Worm (Caenorhabditis elegans) whole organism, L1 larva: ENCODE data around the gene T08B6.1.

Experiments used
- C16A3.4 ChIP-seq: fragments of 150-350 bp; optimal IDR thresholded peaks from 2 replicates; lab custom pipeline; 2014; ENCODE audit warnings: missing biosample characterization, missing genetic modification characterization
- F16B12.6 ChIP-seq: fragments of 150-350 bp; optimal IDR thresholded peaks from 2 replicates; lab custom pipeline; 2014; ENCODE audit warnings: missing biosample characterization, missing genetic modification characterization
- Y116A8C.19 ChIP-seq: sonication (generic microtip); optimal IDR thresholded peaks from 2 replicates; lab custom pipeline; 2016; ENCODE audit warnings: missing compliant biosample characterization, missing genetic modification characterization, borderline replicate concordance
- alr-1 ChIP-seq: fragments of 200-800 bp; sonication (Bioruptor generic); optimal IDR thresholded peaks from 2 replicates; lab custom pipeline; 2018; ENCODE audit warnings: borderline replicate concordance, mild to moderate bottlenecking, missing genetic modification characterization, missing compliant biosample characterization
- ama-1 ChIP-seq: fragments of 150-350 bp; optimal IDR thresholded peaks from 2 replicates; lab custom pipeline; 2014
- ceh-63 ChIP-seq: fragments of 200-800 bp; sonication (Bioruptor generic); optimal IDR thresholded peaks from 2 replicates; lab custom pipeline; 2018; ENCODE audit warnings: mild to moderate bottlenecking, missing genetic modification characterization, missing compliant biosample characterization
- ceh-82 ChIP-seq, 3 experiments: fragments of 150-350 bp in 1 of 3; sonication (generic microtip) in 2 of 3; optimal IDR thresholded peaks; 2 replicates each; lab custom pipeline; 2014 to 2017; ENCODE audit warnings: missing biosample characterization in 3 of 3, missing genetic modification characterization in 3 of 3
- dpl-1 ChIP-seq, 3 experiments: fragments of 150-350 bp in 2 of 3; sonication (generic microtip) in 1 of 3; optimal IDR thresholded peaks; 2 replicates each; lab custom pipeline; 2014 to 2017; ENCODE audit warnings: missing biosample characterization in 3 of 3, missing genetic modification characterization in 3 of 3, missing genetic modification reagents in 3 of 3
- dsc-1 ChIP-seq: sonication (generic microtip); optimal IDR thresholded peaks from 2 replicates; lab custom pipeline; 2016; ENCODE audit warnings: mild to moderate bottlenecking, missing genetic modification characterization, missing compliant biosample characterization
- efl-1 ChIP-seq, 4 experiments: fragments of 150-350 bp; optimal IDR thresholded peaks in 3 of 4; peaks in 1 of 4; 1 replicate in 1 of 4; 2 replicates in 3 of 4; lab custom pipeline; 2014; ENCODE audit warnings: missing biosample characterization in 2 of 4, missing genetic modification characterization in 2 of 4, missing genetic modification reagents in 2 of 4
- efl-3 ChIP-seq: fragments of 200-800 bp; sonication (Bioruptor generic); optimal IDR thresholded peaks from 2 replicates; lab custom pipeline; 2018; ENCODE audit warnings: mild to moderate bottlenecking, missing genetic modification characterization, missing compliant biosample characterization
- egl-13 ChIP-seq: sonication (generic microtip); optimal IDR thresholded peaks from 2 replicates; lab custom pipeline; 2016; ENCODE audit warnings: missing genotype, missing genetic modification reagents, missing genetic modification characterization, missing compliant biosample characterization
- elt-3 ChIP-seq, 6 experiments: fragments of 150-350 bp in 1 of 6; sonication (generic microtip); optimal IDR thresholded peaks; 2 replicates each; lab custom pipeline; 2017 to 2018; ENCODE audit warnings: missing biosample characterization in 6 of 6, missing genetic modification characterization in 6 of 6, inconsistent platforms in 1 of 6
- fkh-10 ChIP-seq: sonication (generic microtip); optimal IDR thresholded peaks from 2 replicates; lab custom pipeline; 2017; ENCODE audit warnings: missing biosample characterization, missing genetic modification reagents, missing genetic modification characterization
- fkh-4 ChIP-seq: sonication (generic microtip); optimal IDR thresholded peaks from 2 replicates; lab custom pipeline; 2016; ENCODE audit warnings: missing compliant biosample characterization, missing genetic modification characterization, borderline replicate concordance
- fkh-8 ChIP-seq: sonication (generic microtip); optimal IDR thresholded peaks from 2 replicates; lab custom pipeline; 2016; ENCODE audit warnings: mild to moderate bottlenecking, missing genetic modification characterization, missing compliant biosample characterization
- fos-1 ChIP-seq: fragments of 150-350 bp; optimal IDR thresholded peaks from 2 replicates; lab custom pipeline; 2014; ENCODE audit warnings: missing biosample characterization, missing genetic modification characterization
- grh-1 ChIP-seq: fragments of 200-800 bp; sonication (Bioruptor generic); IDR thresholded peaks from 2 replicates; pipeline ENCODE4 v1.3.6; 2022; ENCODE audit warnings: missing genetic modification reagents, missing genetic modification characterization, missing compliant biosample characterization
- irx-1 ChIP-seq: sonication (generic microtip); optimal IDR thresholded peaks from 2 replicates; lab custom pipeline; 2016; ENCODE audit warnings: missing genetic modification characterization, missing compliant biosample characterization
- isw-1 ChIP-seq: fragments of 200-800 bp; sonication (Bioruptor generic); IDR thresholded peaks from 2 replicates; pipeline ENCODE4 v1.3.6; 2022; ENCODE audit warnings: missing genetic modification characterization, missing compliant biosample characterization
- jun-1 ChIP-seq: fragments of 150-350 bp; optimal IDR thresholded peaks from 2 replicates; lab custom pipeline; 2014; ENCODE audit warnings: missing biosample characterization, missing genetic modification reagents, missing genetic modification characterization
- lin-39 ChIP-seq: fragments of 150-350 bp; optimal IDR thresholded peaks from 2 replicates; lab custom pipeline; 2014; ENCODE audit warnings: missing biosample characterization, missing genetic modification reagents, missing genetic modification characterization
- mab-9 ChIP-seq: fragments of 200-800 bp; sonication (Bioruptor generic); IDR thresholded peaks from 2 replicates; pipeline ENCODE4 v1.3.6; 2022; ENCODE audit warnings: missing genetic modification reagents, missing genetic modification characterization, missing compliant biosample characterization
- mdl-1 ChIP-seq, 2 experiments: fragments of 150-350 bp; optimal IDR thresholded peaks; 2 replicates each; lab custom pipeline; 2014 to 2017; ENCODE audit warnings: missing biosample characterization in 2 of 2, missing genetic modification characterization in 2 of 2, inconsistent platforms in 1 of 2
- mep-1 ChIP-seq: fragments of 150-350 bp; optimal IDR thresholded peaks from 2 replicates; lab custom pipeline; 2014; ENCODE audit warnings: missing biosample characterization, missing genetic modification characterization
- nhr-11 ChIP-seq: fragments of 150-350 bp; optimal IDR thresholded peaks from 2 replicates; lab custom pipeline; 2014; ENCODE audit warnings: missing biosample characterization, missing genetic modification characterization
- nhr-12 ChIP-seq: sonication (generic microtip); optimal IDR thresholded peaks from 2 replicates; lab custom pipeline; 2017; ENCODE audit warnings: missing biosample characterization, missing genetic modification characterization
- nhr-19 ChIP-seq: fragments of 200-800 bp; sonication (Bioruptor generic); conservative IDR thresholded peaks from 2 replicates; pipeline ENCODE4 v1.3.6; 2022; ENCODE audit warnings: missing genetic modification characterization, missing compliant biosample characterization
- nhr-237 ChIP-seq: fragments of 150-350 bp; optimal IDR thresholded peaks from 2 replicates; lab custom pipeline; 2014; ENCODE audit warnings: missing biosample characterization, missing genetic modification characterization
- nhr-47 ChIP-seq: sonication (generic microtip); optimal IDR thresholded peaks from 2 replicates; lab custom pipeline; 2016; ENCODE audit warnings: mild to moderate bottlenecking, missing genetic modification characterization, moderate library complexity, missing compliant biosample characterization
- nhr-76 ChIP-seq: sonication (generic microtip); optimal IDR thresholded peaks from 2 replicates; lab custom pipeline; 2017; ENCODE audit warnings: missing biosample characterization, missing genetic modification characterization
- nhr-77 ChIP-seq: fragments of 150-350 bp; optimal IDR thresholded peaks from 2 replicates; lab custom pipeline; 2014; ENCODE audit warnings: missing biosample characterization, missing genetic modification characterization
- nhr-84 ChIP-seq: sonication (generic microtip); optimal IDR thresholded peaks from 2 replicates; lab custom pipeline; 2017; ENCODE audit warnings: missing biosample characterization, missing genetic modification characterization
- nhr-85 ChIP-seq: sonication (generic microtip); peaks from one replicate; lab custom pipeline; 2016; ENCODE audit warnings: missing genetic modification characterization, inconsistent platforms, missing compliant biosample characterization
- nhr-90 ChIP-seq: sonication (generic microtip); optimal IDR thresholded peaks from 2 replicates; lab custom pipeline; 2016; ENCODE audit warnings: mild to moderate bottlenecking, missing genetic modification characterization, missing compliant biosample characterization; ENCODE audit not compliant: poor library complexity
- pag-3 ChIP-seq: sonication (generic microtip); optimal IDR thresholded peaks from 2 replicates; lab custom pipeline; 2017; ENCODE audit warnings: missing genetic modification characterization, mild to moderate bottlenecking, missing compliant biosample characterization, antibody characterized with exemption, borderline replicate concordance; ENCODE audit not compliant: insufficient read depth
- pax-3 ChIP-seq: fragments of 200-800 bp; sonication (Bioruptor generic); optimal IDR thresholded peaks from 2 replicates; lab custom pipeline; 2018; ENCODE audit warnings: mild to moderate bottlenecking, missing genetic modification characterization, moderate library complexity, missing compliant biosample characterization
- skn-1 ChIP-seq: fragments of 150-350 bp; optimal IDR thresholded peaks from 2 replicates; lab custom pipeline; 2014; ENCODE audit warnings: missing biosample characterization, missing genetic modification characterization
- snu-23 ChIP-seq: sonication (generic microtip); optimal IDR thresholded peaks from 2 replicates; lab custom pipeline; 2016; ENCODE audit warnings: missing genetic modification characterization, missing compliant biosample characterization
- sptf-1 ChIP-seq: fragments of 150-350 bp; optimal IDR thresholded peaks from 2 replicates; lab custom pipeline; 2014; ENCODE audit warnings: missing biosample characterization, missing genetic modification characterization
- sup-37 ChIP-seq: fragments of 200-800 bp; sonication (Bioruptor generic); optimal IDR thresholded peaks from 2 replicates; lab custom pipeline; 2018; ENCODE audit warnings: mild to moderate bottlenecking, missing genetic modification characterization, missing compliant biosample characterization
- swsn-7 ChIP-seq: sonication (generic microtip); optimal IDR thresholded peaks from 2 replicates; lab custom pipeline; 2016; ENCODE audit warnings: missing genetic modification characterization, missing compliant biosample characterization
- tbx-2 ChIP-seq: sonication (generic microtip); optimal IDR thresholded peaks from 2 replicates; lab custom pipeline; 2016; ENCODE audit warnings: missing genetic modification characterization, missing compliant biosample characterization
- unc-130 ChIP-seq: fragments of 150-350 bp; optimal IDR thresholded peaks from 2 replicates; lab custom pipeline; 2017; ENCODE audit warnings: missing biosample characterization, missing genetic modification characterization, inconsistent platforms
- unc-62 ChIP-seq: fragments of 150-350 bp; optimal IDR thresholded peaks from 2 replicates; lab custom pipeline; 2014; ENCODE audit warnings: missing biosample characterization, missing genetic modification reagents, missing genetic modification characterization
- xbp-1 ChIP-seq: sonication (generic microtip); optimal IDR thresholded peaks from 2 replicates; lab custom pipeline; 2016; ENCODE audit warnings: missing genetic modification characterization, missing compliant biosample characterization
- zip-4 ChIP-seq: fragments of 200-800 bp; sonication (Bioruptor generic); optimal IDR thresholded peaks from 2 replicates; lab custom pipeline; 2018; ENCODE audit warnings: mild to moderate bottlenecking, missing genetic modification characterization, moderate library complexity, missing compliant biosample characterization
- ztf-11 ChIP-seq, 2 experiments: sonication (generic microtip); optimal IDR thresholded peaks; 2 replicates each; lab custom pipeline; 2016 to 2017; ENCODE audit warnings: missing genetic modification characterization in 2 of 2, missing biosample characterization in 1 of 2, missing compliant biosample characterization in 1 of 2

The T08B6.1 gene

DNA sequence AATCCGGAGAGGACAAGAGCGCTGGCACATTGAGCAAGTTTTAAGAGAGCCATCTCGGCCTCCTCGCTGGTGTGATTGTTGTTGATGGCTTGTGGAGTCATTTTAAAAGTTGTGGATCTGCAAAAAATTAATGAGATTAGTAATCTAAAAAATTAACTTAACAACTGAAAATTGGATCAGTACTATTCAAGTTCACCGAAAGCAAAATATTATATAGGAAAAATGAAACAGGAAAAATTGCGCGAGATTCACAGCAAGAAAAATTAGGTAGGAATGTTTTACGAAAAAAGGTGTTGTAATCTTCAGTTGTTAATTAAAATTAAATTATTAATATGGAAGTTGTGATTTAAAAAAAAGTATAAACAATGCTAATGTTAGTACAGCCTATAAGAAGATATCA lies at the start of gene T08B6.1:
TSS of gene T08B6.1 (minus strand) at position 101 of the 400 bp plus-strand sequence.
- TF ChIP-seq nhr-47 (tag; lab: Kevin White, UChicago) (no peak), swsn-7 (tag; lab: Kevin White, UChicago) (no peak)

DNA sequence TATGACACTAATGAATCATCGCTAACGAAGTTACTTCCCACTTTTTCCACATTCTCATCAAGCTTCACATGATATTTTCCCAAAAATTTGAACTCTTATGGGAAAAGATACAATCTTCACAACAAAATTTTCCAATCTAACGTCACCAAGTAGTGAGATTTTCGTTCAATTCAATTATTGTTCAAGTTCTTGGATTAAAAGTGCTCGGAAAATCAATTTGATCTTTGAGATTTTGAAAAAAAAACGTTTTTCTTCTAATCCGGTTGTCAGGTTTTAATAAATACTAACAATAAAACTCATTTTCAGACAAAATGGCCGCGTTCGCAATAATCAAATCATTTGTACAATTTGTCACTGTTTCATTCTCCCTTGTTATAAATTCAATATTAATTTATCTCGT lies 46.9 kb upstream of the T08B6.1 start, which contains the start of gene str-153:
TSS of gene str-153 (plus strand) at position 301 of the 400 bp plus-strand sequence.
- TF ChIP-seq zip-4, result no peak
- no peak for TF ChIP-seq F16B12.6 (tag; lab: Kevin White, UChicago)
- TF ChIP-seq dsc-1 (tag; lab: Kevin White, UChicago), result no peak
- no peak for TF ChIP-seq nhr-11 (tag; lab: Kevin White, UChicago)

DNA sequence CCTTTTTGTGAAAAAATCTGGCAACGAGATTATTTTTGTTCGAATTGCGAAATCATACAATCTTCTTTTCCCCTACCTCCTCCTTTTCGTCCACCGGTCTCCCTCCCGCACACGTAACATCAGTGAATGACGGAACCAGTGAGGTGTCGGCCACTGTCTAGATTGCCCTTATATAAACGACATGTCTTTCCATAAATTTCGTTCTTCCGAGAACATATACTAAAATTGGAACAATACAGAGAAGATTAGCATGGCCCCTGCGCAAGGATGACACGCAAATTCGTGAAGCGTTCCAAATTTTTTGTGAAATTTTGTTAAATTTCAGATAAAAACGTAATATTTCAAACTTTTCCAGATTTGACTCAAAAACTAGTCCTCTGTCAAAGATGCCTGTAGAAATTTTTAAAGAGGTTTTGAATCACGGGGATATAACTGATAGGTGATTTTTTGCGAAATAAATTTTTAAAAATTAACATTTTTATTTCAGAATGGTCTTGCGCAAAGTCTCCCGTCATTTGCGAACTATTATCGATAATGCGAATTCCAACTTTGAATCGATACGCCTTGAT lies 43.7 kb upstream of the T08B6.1 start:
- TF ChIP-seq pax-3 (tag; lab: Kevin White, UChicago) (no peak), zip-4 (peak; percentile 32), ceh-63 (no peak), nhr-12 (tag; lab: Kevin White, UChicago) (no peak), lin-39 (no peak), jun-1 (no peak), skn-1 (tag; lab: Kevin White, UChicago) (no peak), nhr-90 (tag; lab: Kevin White, UChicago) (peak; percentile 62), dpl-1 (GFP tag; optimal IDR thresholded peaks at IDR 0.05; lab: Kevin White, UChicago) (no peak), pag-3 (no peak), unc-62 (GFP tag; lab: Kevin White, UChicago) (no peak), nhr-85 (tag; lab: Kevin White, UChicago) (peak; percentile 19), tbx-2 (tag; lab: Kevin White, UChicago) (no peak), mab-9 (GFP tag; lab: Robert Waterston, UW) (no peak), nhr-84 (tag; lab: Kevin White, UChicago) (no peak), Y116A8C.19 (tag; lab: Kevin White, UChicago) (no peak), xbp-1 (no peak), snu-23 (GFP tag; lab: Kevin White, UChicago) (no peak), alr-1 (no peak), efl-1 (optimal IDR thresholded peaks at IDR 0.05; lab: Kevin White, UChicago) (peak in 1 of 2 experiments; percentile 8), efl-1 (GFP tag; optimal IDR thresholded peaks at IDR 0.05 in 1 of 2; lab: Kevin White, UChicago) (no peak), isw-1 (no peak), elt-3 (tag; optimal IDR thresholded peaks at IDR 0.05; lab: Kevin White, UChicago) (no peak), unc-130 (tag; lab: Kevin White, UChicago) (no peak), nhr-237 (no peak), sptf-1 (tag; lab: Kevin White, UChicago) (no peak), ceh-82 (tag; optimal IDR thresholded peaks at IDR 0.05; lab: Kevin White, UChicago) (no peak), mdl-1 (tag; optimal IDR thresholded peaks at IDR 0.05; lab: Kevin White, UChicago) (no peak), fkh-10 (no peak), C16A3.4 (tag; lab: Kevin White, UChicago) (no peak), fkh-8 (tag; lab: Kevin White, UChicago) (no peak), grh-1 (0 out of 2 replicates have a peak, but pooled peaks have one; percentile 28), dsc-1 (tag; lab: Kevin White, UChicago) (no peak), nhr-19 (GFP tag; lab: Robert Waterston, UW) (peak; percentile 36; the same call in 1 of the 2 replicates), fkh-4 (tag; lab: Kevin White, UChicago) (no peak), ama-1 (no peak), egl-13 (tag; lab: Kevin White, UChicago) (no peak), nhr-77 (tag; lab: Kevin White, UChicago) (no peak), irx-1 (tag; lab: Kevin White, UChicago) (no peak), nhr-76 (tag; lab: Kevin White, UChicago) (no peak), efl-3 (GFP tag; lab: Kevin White, UChicago) (no peak), sup-37 (GFP tag; lab: Kevin White, UChicago) (no peak), mep-1 (tag; lab: Kevin White, UChicago) (no peak), ztf-11 (tag; optimal IDR thresholded peaks at IDR 0.05; lab: Kevin White, UChicago) (no peak), fos-1 (tag; lab: Kevin White, UChicago) (no peak)
